Worm (Caenorhabditis elegans): ENCODE measurements around the gene T14G12.12.

DNA sequence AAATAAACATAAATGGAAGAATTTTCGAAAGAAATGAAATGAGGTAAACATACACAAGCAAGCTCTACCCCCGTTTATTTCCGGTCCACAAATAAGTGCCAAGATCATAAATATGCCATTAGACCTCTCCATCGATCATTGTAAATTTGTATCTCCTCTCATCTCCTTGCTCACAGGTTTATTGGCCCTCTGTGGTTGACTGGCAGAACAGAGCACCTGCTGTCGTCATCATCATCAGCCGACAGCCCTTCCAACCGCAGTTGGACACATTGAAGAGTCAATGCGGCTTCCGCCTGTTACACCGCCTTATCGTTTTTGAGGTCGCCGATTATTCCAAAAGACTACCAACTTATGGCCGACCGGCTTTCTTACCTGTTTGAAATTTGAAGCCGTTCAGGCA, 19.7 kb downstream of the T14G12.12 start:
- TF ChIP-seq ztf-29 (GFP tag; IDR thresholded peaks at IDR 0.05) (no peak), tab-1 (GFP tag; IDR thresholded peaks at IDR 0.05) (no peak), T22C8.4 (GFP tag; IDR thresholded peaks at IDR 0.05) (no peak)
